Worm (Caenorhabditis elegans) whole organism, L4 larva: Measurements from ENCODE around the gene srw-76.
A peak's percentile ranks its signal among the peaks of the same experiment; 100 is the strongest.

Experiments used
- Y48G9A.11 ChIP-seq: fragments of 200-800 bp; sonication (Bioruptor generic); IDR thresholded peaks from 2 replicates; pipeline ENCODE4 v1.3.6; 2022; ENCODE audit warnings: missing genetic modification reagents, missing genetic modification characterization, missing compliant biosample characterization
- ama-1 ChIP-seq: fragments of 150-350 bp; optimal IDR thresholded peaks from 2 replicates; lab custom pipeline; 2014; ENCODE audit warnings: inconsistent platforms, mixed read lengths
- dmd-9 ChIP-seq: fragments of 200-800 bp; sonication (Bioruptor generic); IDR thresholded peaks from 2 replicates; pipeline ENCODE4 v1.3.6; 2022; ENCODE audit warnings: missing genetic modification reagents, missing genetic modification characterization, missing compliant biosample characterization
- egl-27 ChIP-seq: sonication (generic microtip); optimal IDR thresholded peaks from 3 replicates; lab custom pipeline; 2017; ENCODE audit warnings: missing biosample characterization, missing genetic modification reagents, missing genetic modification characterization
- fos-1 ChIP-seq: fragments of 150-350 bp; optimal IDR thresholded peaks from 2 replicates; lab custom pipeline; 2014; ENCODE audit warnings: missing biosample characterization, missing genetic modification characterization
- jun-1 ChIP-seq: fragments of 150-350 bp; optimal IDR thresholded peaks from 2 replicates; lab custom pipeline; 2014; ENCODE audit warnings: missing biosample characterization, missing genetic modification reagents, missing genetic modification characterization
- lim-7 ChIP-seq: fragments of 200-800 bp; sonication (Bioruptor generic); IDR thresholded peaks from 2 replicates; pipeline ENCODE4 v1.3.6; 2022; ENCODE audit warnings: missing genetic modification characterization, missing compliant biosample characterization
- nhr-237 ChIP-seq: sonication (generic microtip); optimal IDR thresholded peaks from 2 replicates; lab custom pipeline; 2017; ENCODE audit warnings: missing biosample characterization, missing genetic modification characterization
- nhr-77 ChIP-seq: fragments of 150-350 bp; optimal IDR thresholded peaks from 2 replicates; lab custom pipeline; 2014; ENCODE audit warnings: missing biosample characterization, missing genetic modification characterization
- pha-4 ChIP-seq, 2 experiments: fragments of 150-350 bp in 1 of 2; fragments of 200-800 bp in 1 of 2; sonication (Bioruptor generic) in 1 of 2; IDR thresholded peaks in 1 of 2; optimal IDR thresholded peaks in 1 of 2; 2 replicates each; pipeline versions ENCODE4 v1.3.6 to Lab custom; 2014 to 2022; ENCODE audit warnings: missing genetic modification characterization in 2 of 2, missing genetic modification reagents in 2 of 2, missing biosample characterization in 1 of 2, missing compliant biosample characterization in 1 of 2
- unc-62 ChIP-seq, 3 experiments: fragments of 150-350 bp in 1 of 3; sonication (generic microtip); optimal IDR thresholded peaks in 2 of 3; peaks in 1 of 3; 1 replicate in 1 of 3; 2 replicates in 2 of 3; lab custom pipeline; 2014 to 2017; ENCODE audit warnings: missing biosample characterization in 3 of 3, missing genetic modification characterization in 3 of 3, missing genetic modification reagents in 3 of 3, missing genotype in 1 of 3
- zip-2 ChIP-seq: fragments of 150-350 bp; optimal IDR thresholded peaks from 2 replicates; lab custom pipeline; 2014; ENCODE audit warnings: missing biosample characterization, missing genetic modification characterization

ce11 chrV:16679981-16680380 is 41.9 kb upstream of the srw-76 start, which contains the start of gene srw-44:
- no peak for TF ChIP-seq dmd-9 (GFP tag; lab: Robert Waterston, UW)
- TF ChIP-seq nhr-77 (tag; lab: Kevin White, UChicago) = no peak
- no peak for TF ChIP-seq ama-1 (lab: Kevin White, UChicago)
- TF ChIP-seq jun-1 (tag; lab: Kevin White, UChicago) = no peak
- TF ChIP-seq pha-4 (GFP tag; IDR thresholded peaks at IDR 0.05; lab: Robert Waterston, UW) = no peak
- TF ChIP-seq pha-4 (tag; optimal IDR thresholded peaks at IDR 0.05; lab: Kevin White, UChicago) = no peak
- TF ChIP-seq zip-2 (tag; lab: Kevin White, UChicago) = no peak
- TF ChIP-seq fos-1 = no peak
- TF ChIP-seq Y48G9A.11 (GFP tag; lab: Robert Waterston, UW) = no peak
- no peak for TF ChIP-seq lim-7 (GFP tag; lab: Robert Waterston, UW)
- no peak for TF ChIP-seq nhr-237 (tag; lab: Kevin White, UChicago)
- no peak for TF ChIP-seq egl-27 (tag; lab: Kevin White, UChicago)
- TF ChIP-seq unc-62 (GFP tag; optimal IDR thresholded peaks at IDR 0.05 in 1 of 2; lab: Kevin White, UChicago) = peak in 1 of 2 experiments; percentile 58
- TF ChIP-seq unc-62 (tag; optimal IDR thresholded peaks at IDR 0.05; lab: Kevin White, UChicago) = no peak
